Fruit fly (Drosophila melanogaster) whole organism, embryonic: ENCODE results near the gene Chrac-16.
A peak's percentile ranks its signal among the peaks of the same experiment; 100 is the strongest.

Source experiments
- BEAF-32 ChIP-seq: fragments of 200-800 bp; sonication (Bioruptor generic); optimal IDR thresholded peaks from 3 replicates; lab custom pipeline; 2017; ENCODE audit warnings: missing biosample characterization, missing genetic modification characterization, mild to moderate bottlenecking, moderate library complexity, missing genetic modification reagents
- BtbVII ChIP-seq: fragments of 200-800 bp; sonication (Bioruptor generic); optimal IDR thresholded peaks from 3 replicates; lab custom pipeline; 2017; ENCODE audit warnings: missing biosample characterization, mild to moderate bottlenecking, missing genetic modification characterization
- CG10366 ChIP-seq: fragments of 200-800 bp; sonication (Bioruptor generic); IDR thresholded peaks from 2 replicates; pipeline ENCODE4 v1.3.6; 2022; ENCODE audit warnings: missing biosample characterization, missing genetic modification characterization
- CG10431 ChIP-seq: fragments of 200-800 bp; sonication (Bioruptor generic); optimal IDR thresholded peaks from 3 replicates; lab custom pipeline; 2018; ENCODE audit warnings: missing biosample characterization, mild to moderate bottlenecking, missing genetic modification characterization
- CG14710 ChIP-seq: fragments of 200-800 bp; sonication (Bioruptor generic); optimal IDR thresholded peaks from 3 replicates; lab custom pipeline; 2019; ENCODE audit warnings: missing biosample characterization, mild to moderate bottlenecking, missing genetic modification characterization, moderate library complexity
- CG1602 ChIP-seq: fragments of 200-800 bp; sonication (Bioruptor generic); optimal IDR thresholded peaks from 3 replicates; lab custom pipeline; 2016; ENCODE audit warnings: missing biosample characterization, missing genetic modification characterization
- CG1603 ChIP-seq: fragments of 200-800 bp; sonication (Bioruptor generic); optimal IDR thresholded peaks from 2 replicates; lab custom pipeline; 2019; ENCODE audit warnings: missing biosample characterization, mild to moderate bottlenecking, missing genetic modification characterization, moderate library complexity
- CG2116 ChIP-seq: fragments of 200-800 bp; sonication (Bioruptor generic); optimal IDR thresholded peaks from 3 replicates; lab custom pipeline; 2018; ENCODE audit warnings: missing biosample characterization, mild to moderate bottlenecking, missing genetic modification characterization
- CG2678 ChIP-seq: fragments of 200-800 bp; sonication (Bioruptor generic); optimal IDR thresholded peaks from 3 replicates; lab custom pipeline; 2019; ENCODE audit warnings: missing biosample characterization, mild to moderate bottlenecking, missing genetic modification characterization, moderate library complexity
- CG31388 ChIP-seq: fragments of 200-800 bp; sonication (Bioruptor generic); optimal IDR thresholded peaks from 2 replicates; lab custom pipeline; 2016; ENCODE audit warnings: missing biosample characterization, missing genetic modification characterization
- CG34422 ChIP-seq: fragments of 200-800 bp; sonication (Bioruptor generic); IDR thresholded peaks from 3 replicates; pipeline ENCODE4 v1.3.6; 2022; ENCODE audit warnings: missing biosample characterization, missing genetic modification characterization
- CG3847 ChIP-seq: fragments of 200-800 bp; sonication (Bioruptor generic); IDR thresholded peaks from 2 replicates; pipeline ENCODE4 v1.3.6; 2022; ENCODE audit warnings: missing biosample characterization, missing genetic modification characterization
- CG4404 ChIP-seq: fragments of 200-800 bp; sonication (Bioruptor generic); IDR thresholded peaks from 2 replicates; pipeline ENCODE4 v1.3.6; 2022; ENCODE audit warnings: missing biosample characterization, missing genetic modification characterization
- CG4424 ChIP-seq: fragments of 200-800 bp; sonication (Bioruptor generic); optimal IDR thresholded peaks from 3 replicates; lab custom pipeline; 2016; ENCODE audit warnings: missing biosample characterization, missing genetic modification characterization
- CG6272 ChIP-seq: fragments of 200-800 bp; sonication (Bioruptor generic); IDR thresholded peaks from 2 replicates; pipeline ENCODE4 v1.3.6; 2022; ENCODE audit warnings: missing biosample characterization, missing genetic modification characterization
- CG7963 ChIP-seq: fragments of 200-800 bp; sonication (Bioruptor generic); IDR thresholded peaks from 3 replicates; pipeline ENCODE4 v1.3.6; 2022; ENCODE audit warnings: missing biosample characterization, missing genetic modification characterization; ENCODE audit not compliant: partially characterized antibody
- CG8290 ChIP-seq, 3 experiments: fragments of 200-800 bp; sonication (Bioruptor generic); optimal IDR thresholded peaks; 2 replicates each; lab custom pipeline; 2016 to 2019; ENCODE audit warnings: missing biosample characterization in 3 of 3, missing genetic modification characterization in 3 of 3, mild to moderate bottlenecking in 2 of 3, moderate library complexity in 1 of 3
- CG9727 ChIP-seq: fragments of 200-800 bp; sonication (Bioruptor generic); optimal IDR thresholded peaks from 3 replicates; lab custom pipeline; 2017; ENCODE audit warnings: missing biosample characterization, mild to moderate bottlenecking, missing genetic modification characterization
- CoRest ChIP-seq: fragments of 200-800 bp; sonication (Bioruptor generic); optimal IDR thresholded peaks from 3 replicates; lab custom pipeline; 2018; ENCODE audit warnings: missing biosample characterization, mild to moderate bottlenecking, missing genetic modification characterization, moderate library complexity
- CrebB ChIP-seq: fragments of 200-800 bp; sonication (Bioruptor generic); optimal IDR thresholded peaks from 3 replicates; lab custom pipeline; 2018; ENCODE audit warnings: missing biosample characterization, mild to moderate bottlenecking, missing genetic modification characterization
- Dip2 ChIP-seq: fragments of 200-800 bp; sonication (Bioruptor generic); IDR thresholded peaks from 2 replicates; pipeline ENCODE4 v1.3.6; 2022; ENCODE audit warnings: missing biosample characterization, missing genetic modification characterization
- E2f2 ChIP-seq: fragments of 200-800 bp; sonication (Bioruptor generic); IDR thresholded peaks from 2 replicates; pipeline ENCODE4 v1.3.6; 2022; ENCODE audit warnings: missing biosample characterization, missing genetic modification characterization
- ERR ChIP-seq: fragments of 200-800 bp; sonication (Bioruptor generic); optimal IDR thresholded peaks from 2 replicates; lab custom pipeline; 2016; ENCODE audit warnings: missing biosample characterization, missing genetic modification characterization
- HmgD ChIP-seq: fragments of 200-800 bp; sonication (Bioruptor generic); optimal IDR thresholded peaks from 3 replicates; lab custom pipeline; 2016; ENCODE audit warnings: missing biosample characterization, missing genetic modification characterization
- Hr78 ChIP-seq, 2 experiments: fragments of 200-800 bp in 1 of 2; fragments of >200 bp in 1 of 2; sonication (Bioruptor generic) in 1 of 2; optimal IDR thresholded peaks; 2 replicates each; lab custom pipeline; 2017 to 2019; ENCODE audit warnings: missing biosample characterization in 2 of 2, missing genetic modification characterization in 2 of 2, mild to moderate bottlenecking in 1 of 2, moderate library complexity in 1 of 2
- Nf-YC ChIP-seq: fragments of 200-800 bp; optimal IDR thresholded peaks from 3 replicates; lab custom pipeline; 2019; ENCODE audit warnings: missing biosample characterization, mild to moderate bottlenecking, missing genetic modification characterization, moderate library complexity
- Ravus ChIP-seq: fragments of 200-800 bp; sonication (Bioruptor generic); IDR thresholded peaks from 2 replicates; pipeline ENCODE4 v1.3.6; 2022; ENCODE audit warnings: missing biosample characterization, missing genetic modification characterization
- Rfx ChIP-seq: fragments of 200-800 bp; sonication (Bioruptor generic); IDR thresholded peaks from 2 replicates; pipeline ENCODE4 v1.3.6; 2022; ENCODE audit warnings: missing biosample characterization, missing genetic modification characterization
- Scr ChIP-seq: fragments of 200-800 bp; sonication (Bioruptor generic); IDR thresholded peaks from 2 replicates; pipeline ENCODE4 v1.3.6; 2022; ENCODE audit warnings: missing biosample characterization, missing genetic modification characterization; ENCODE audit not compliant: partially characterized antibody
- Sry-δ ChIP-seq: fragments of 200-800 bp; sonication (Bioruptor generic); optimal IDR thresholded peaks from 2 replicates; lab custom pipeline; 2016; ENCODE audit warnings: missing biosample characterization, missing genetic modification characterization
- bab2 ChIP-seq: fragments of 200-800 bp; sonication (Bioruptor generic); optimal IDR thresholded peaks from 2 replicates; lab custom pipeline; 2016; ENCODE audit warnings: missing biosample characterization, missing genetic modification characterization
- br ChIP-seq: fragments of >200 bp; optimal IDR thresholded peaks from 2 replicates; lab custom pipeline; 2017
- crol ChIP-seq: fragments of 200-800 bp; sonication (Bioruptor generic); IDR thresholded peaks from 2 replicates; pipeline ENCODE4 v1.3.6; 2022; ENCODE audit warnings: missing biosample characterization, missing genetic modification characterization
- da ChIP-seq: fragments of 200-800 bp; sonication (Bioruptor generic); optimal IDR thresholded peaks from 2 replicates; lab custom pipeline; 2016; ENCODE audit warnings: missing biosample characterization, missing genetic modification characterization
- dimm ChIP-seq: fragments of 200-800 bp; sonication (Bioruptor generic); IDR thresholded peaks from 2 replicates; pipeline ENCODE4 v1.3.6; 2022; ENCODE audit warnings: missing biosample characterization, missing genetic modification characterization
- ftz-f1 ChIP-seq: fragments of 200-800 bp; sonication (Bioruptor generic); optimal IDR thresholded peaks from 2 replicates; lab custom pipeline; 2016; ENCODE audit warnings: missing biosample characterization, missing genetic modification characterization
- gem ChIP-seq: fragments of 200-800 bp; sonication (Bioruptor generic); optimal IDR thresholded peaks from 2 replicates; lab custom pipeline; 2019; ENCODE audit warnings: missing biosample characterization, mild to moderate bottlenecking, missing genetic modification characterization, moderate library complexity
- hbn ChIP-seq: fragments of 200-800 bp; sonication (Bioruptor generic); IDR thresholded peaks from 2 replicates; pipeline ENCODE4 v1.3.6; 2022; ENCODE audit warnings: missing biosample characterization, missing genetic modification characterization; ENCODE audit not compliant: partially characterized antibody
- her ChIP-seq: fragments of 200-800 bp; sonication (Bioruptor generic); optimal IDR thresholded peaks from 2 replicates; lab custom pipeline; 2016; ENCODE audit warnings: missing biosample characterization, missing genetic modification characterization
- jigr1 ChIP-seq: fragments of 200-800 bp; sonication (Bioruptor generic); IDR thresholded peaks from 3 replicates; pipeline ENCODE4 v1.3.6; 2022; ENCODE audit warnings: missing biosample characterization, missing genetic modification characterization
- klu ChIP-seq: fragments of 200-800 bp; sonication (Bioruptor generic); IDR thresholded peaks from 2 replicates; pipeline ENCODE4 v1.3.6; 2022; ENCODE audit warnings: missing biosample characterization, missing genetic modification characterization
- lov ChIP-seq, 2 experiments: fragments of 200-800 bp in 1 of 2; fragments of >200 bp in 1 of 2; sonication (Bioruptor generic) in 1 of 2; IDR thresholded peaks in 1 of 2; optimal IDR thresholded peaks in 1 of 2; 2 replicates in 1 of 2; 3 replicates in 1 of 2; pipeline versions ENCODE4 v1.3.6 to Lab custom; 2017 to 2022; ENCODE audit warnings: missing biosample characterization in 1 of 2, missing genetic modification characterization in 1 of 2
- luna ChIP-seq: fragments of 200-800 bp; sonication (Bioruptor generic); optimal IDR thresholded peaks from 2 replicates; lab custom pipeline; 2016; ENCODE audit warnings: missing biosample characterization, missing genetic modification characterization
- mirr ChIP-seq: fragments of 200-800 bp; sonication (Bioruptor generic); optimal IDR thresholded peaks from 3 replicates; lab custom pipeline; 2018; ENCODE audit warnings: missing biosample characterization, mild to moderate bottlenecking, missing genetic modification characterization
- sqz ChIP-seq: fragments of 200-800 bp; sonication (Bioruptor generic); optimal IDR thresholded peaks from 3 replicates; lab custom pipeline; 2018; ENCODE audit warnings: missing biosample characterization, mild to moderate bottlenecking, missing genetic modification characterization
- unc-4 ChIP-seq: fragments of 200-800 bp; sonication (Bioruptor generic); IDR thresholded peaks from 2 replicates; pipeline ENCODE4 v1.3.6; 2022; ENCODE audit warnings: missing biosample characterization, missing genetic modification characterization; ENCODE audit not compliant: partially characterized antibody
- wdn ChIP-seq: fragments of 200-800 bp; sonication (Bioruptor generic); IDR thresholded peaks from 2 replicates; pipeline ENCODE4 v1.3.6; 2022; ENCODE audit warnings: missing biosample characterization, missing genetic modification characterization
- zfh1 ChIP-seq: fragments of 200-800 bp; sonication (Bioruptor generic); IDR thresholded peaks from 3 replicates; pipeline ENCODE4 v1.3.6; 2022; ENCODE audit warnings: missing biosample characterization, missing genetic modification characterization

Chrac-16 gene

DNA sequence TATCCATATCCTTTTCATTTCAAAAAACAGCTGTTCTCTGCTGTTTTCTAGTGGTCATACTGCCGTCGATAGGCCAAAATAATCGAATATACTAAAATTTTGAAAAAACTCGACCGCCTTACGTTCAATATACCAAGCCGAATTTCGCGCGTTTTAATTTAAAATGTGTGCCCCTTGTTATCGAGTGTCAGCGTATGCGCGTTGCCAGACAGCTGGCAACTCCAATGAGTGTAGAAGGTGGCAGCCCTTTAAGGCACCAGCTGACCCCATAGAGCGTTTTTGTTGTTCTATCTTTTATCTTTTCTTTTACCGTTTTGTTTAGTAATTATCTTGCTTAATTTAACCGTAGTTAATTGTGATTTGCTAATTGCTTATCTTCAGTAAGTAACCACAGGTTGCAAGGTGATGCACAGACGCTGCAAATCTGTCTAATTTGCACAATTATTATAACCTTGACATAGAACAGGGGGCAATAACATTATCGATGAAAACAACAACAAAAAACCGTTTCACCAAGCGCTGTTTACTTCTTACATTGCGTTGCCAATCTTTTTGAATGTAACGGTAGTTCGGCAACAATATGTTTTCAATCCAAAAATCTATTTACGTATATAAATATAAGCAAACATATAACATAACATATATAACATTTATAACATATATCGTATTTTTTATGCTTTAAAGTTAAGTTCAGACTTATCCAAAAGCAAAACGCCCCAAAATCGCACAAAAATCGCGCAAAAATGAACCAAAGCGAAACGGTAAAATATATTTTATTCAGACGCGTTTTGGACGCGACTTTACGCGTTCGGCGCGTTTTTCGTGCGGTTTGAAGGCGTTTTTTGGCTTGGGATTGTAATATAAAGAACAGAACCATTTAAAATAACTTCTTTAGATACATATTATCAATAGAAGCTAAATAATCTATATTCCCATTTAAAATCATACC is 5.3 kb downstream of the Chrac-16 start, which contains the start of the genes CG1492 and regucalcin (continued):
- TF ChIP-seq HmgD (GFP tag; lab: Kevin White, UChicago), result peak; percentile 75
- no peak for TF ChIP-seq CG31388 (GFP tag; lab: Kevin White, UChicago)
- TF ChIP-seq Scr (GFP tag; lab: Robert Waterston, UW), result peak; percentile 34; the same call in 1 of the 2 replicates
- TF ChIP-seq CG2678 (tag; lab: Kevin White, UChicago), result no peak
- TF ChIP-seq hbn (GFP tag; lab: Robert Waterston, UW), result 0 out of 2 replicates have a peak, but pooled peaks have one; percentile 22
- no peak for TF ChIP-seq CG6272
- TF ChIP-seq CG3847 (GFP tag; lab: Robert Waterston, UW), result peak; percentile 62
- no peak for TF ChIP-seq zfh1 (GFP tag; lab: Robert Waterston, UW)
- peak; percentile 96 for TF ChIP-seq E2f2
- TF ChIP-seq CG1602, result no peak
- TF ChIP-seq CG10366 (GFP tag; lab: Robert Waterston, UW), result no peak
- no peak for TF ChIP-seq her (GFP tag; lab: Kevin White, UChicago)
- TF ChIP-seq da (GFP tag; lab: Kevin White, UChicago), result no peak
- TF ChIP-seq Rfx (GFP tag; lab: Robert Waterston, UW), result peak; percentile 22; the same call in 1 of the 2 replicates
- peak in 1 of 2 experiments; percentile 97 for TF ChIP-seq Hr78 (GFP tag; optimal IDR thresholded peaks at IDR 0.05; lab: Kevin White, UChicago)
- TF ChIP-seq CG4424 (GFP tag; lab: Kevin White, UChicago), result no peak
- TF ChIP-seq sqz (GFP tag; lab: Kevin White, UChicago), result no peak
- TF ChIP-seq lov (optimal IDR thresholded peaks at IDR 0.05; lab: Kevin White, UChicago), result no peak
- TF ChIP-seq lov (GFP tag; IDR thresholded peaks at IDR 0.05; lab: Robert Waterston, UW), result no peak
- TF ChIP-seq CG14710 (tag; lab: Kevin White, UChicago), result peak; percentile 47
- 0 out of 3 replicates have a peak, but pooled peaks have one; percentile 15 for TF ChIP-seq CG7963 (GFP tag; lab: Robert Waterston, UW)
- TF ChIP-seq ERR (GFP tag; lab: Kevin White, UChicago), result peak; percentile 55
- TF ChIP-seq br, result no peak
- TF ChIP-seq BEAF-32, result peak; percentile 62
- TF ChIP-seq CG9727 (GFP tag; lab: Kevin White, UChicago), result no peak
- TF ChIP-seq bab2 (GFP tag; lab: Kevin White, UChicago), result no peak
- TF ChIP-seq mirr (GFP tag; lab: Kevin White, UChicago), result no peak
- no peak for TF ChIP-seq CG10431 (GFP tag; lab: Kevin White, UChicago)
- TF ChIP-seq crol (GFP tag; lab: Robert Waterston, UW), result no peak
- TF ChIP-seq luna (GFP tag; lab: Kevin White, UChicago), result no peak
- TF ChIP-seq Dip2 (GFP tag; lab: Robert Waterston, UW), result no peak
- TF ChIP-seq unc-4, result peak; percentile 46; the same call in 1 of the 2 replicates
- TF ChIP-seq CG2116 (GFP tag; lab: Kevin White, UChicago), result peak; percentile 88
- TF ChIP-seq BtbVII (GFP tag; lab: Kevin White, UChicago), result no peak
- TF ChIP-seq Sry-δ (GFP tag; lab: Kevin White, UChicago), result peak; percentile 89
- TF ChIP-seq CoRest, result no peak
- peak; percentile 10 for TF ChIP-seq Nf-YC (tag; lab: Kevin White, UChicago)
- no peak for TF ChIP-seq wdn (GFP tag; lab: Robert Waterston, UW)
- TF ChIP-seq jigr1 (GFP tag; lab: Robert Waterston, UW), result no peak
- no peak for TF ChIP-seq CG34422 (GFP tag; lab: Robert Waterston, UW)
- no peak for TF ChIP-seq dimm (GFP tag; lab: Robert Waterston, UW)
- no peak for TF ChIP-seq klu
- TF ChIP-seq CG1603 (tag; lab: Kevin White, UChicago), result peak; percentile 61
- no peak for TF ChIP-seq CG4404
- no peak for TF ChIP-seq gem
- TF ChIP-seq CG8290 (GFP tag; optimal IDR thresholded peaks at IDR 0.05; lab: Kevin White, UChicago), result peak; percentile 32
- TF ChIP-seq CG8290 (tag; optimal IDR thresholded peaks at IDR 0.05; lab: Kevin White, UChicago), result peak in 1 of 2 experiments; percentile 14
- TF ChIP-seq ftz-f1 (GFP tag; lab: Kevin White, UChicago), result peak; percentile 89
- TF ChIP-seq CrebB, result peak; percentile 5
- TF ChIP-seq Ravus (GFP tag; lab: Robert Waterston, UW), result no peak
